Worm (Caenorhabditis elegans) whole organism, mixed stage, embryonic: ENCODE data around the gene F31E3.6.
A peak's percentile ranks its signal among the peaks of the same experiment; 100 is the strongest.

Source experiments
- M03D4.4 ChIP-seq: sonication (generic microtip); optimal IDR thresholded peaks from 2 replicates; lab custom pipeline; 2017; ENCODE audit warnings: mild to moderate bottlenecking, missing genetic modification characterization, missing compliant biosample characterization
- bed-3 ChIP-seq: fragments of 200-800 bp; sonication (Bioruptor generic); optimal IDR thresholded peaks from 3 replicates; lab custom pipeline; 2018; ENCODE audit warnings: mild to moderate bottlenecking, missing genetic modification characterization, moderate library complexity, missing compliant biosample characterization
- blmp-1 ChIP-seq: fragments of 150-350 bp; optimal IDR thresholded peaks from 2 replicates; lab custom pipeline; 2014; ENCODE audit warnings: missing biosample characterization, missing genetic modification characterization
- ceh-39 ChIP-seq: fragments of 150-350 bp; optimal IDR thresholded peaks from 2 replicates; lab custom pipeline; 2014; ENCODE audit warnings: missing biosample characterization, missing genetic modification characterization
- ceh-43 ChIP-seq: fragments of 200-800 bp; sonication (Bioruptor generic); optimal IDR thresholded peaks from 2 replicates; lab custom pipeline; 2018; ENCODE audit warnings: mild to moderate bottlenecking, missing genetic modification characterization, moderate library complexity, missing compliant biosample characterization
- ceh-83 ChIP-seq: fragments of 200-800 bp; sonication (Bioruptor generic); optimal IDR thresholded peaks from 2 replicates; lab custom pipeline; 2018; ENCODE audit warnings: mild to moderate bottlenecking, missing genetic modification characterization, missing compliant biosample characterization
- ces-1 ChIP-seq: fragments of 150-350 bp; optimal IDR thresholded peaks from 2 replicates; lab custom pipeline; 2014; ENCODE audit warnings: missing biosample characterization, missing genetic modification reagents, missing genetic modification characterization
- cnd-1 ChIP-seq: fragments of 200-800 bp; sonication (Bioruptor generic); optimal IDR thresholded peaks from 2 replicates; lab custom pipeline; 2018; ENCODE audit warnings: mild to moderate bottlenecking, missing genetic modification characterization, missing compliant biosample characterization
- drap-1 ChIP-seq: fragments of 200-800 bp; sonication (Bioruptor generic); optimal IDR thresholded peaks from 3 replicates; lab custom pipeline; 2018; ENCODE audit warnings: mild to moderate bottlenecking, missing genetic modification characterization, missing compliant biosample characterization
- elt-1 ChIP-seq: sonication (generic microtip); optimal IDR thresholded peaks from 2 replicates; lab custom pipeline; 2017; ENCODE audit warnings: missing genetic modification characterization, mild to moderate bottlenecking, missing compliant biosample characterization, antibody characterized with exemption, moderate library complexity, borderline replicate concordance; ENCODE audit not compliant: insufficient read depth
- elt-3 ChIP-seq: fragments of 150-350 bp; optimal IDR thresholded peaks from 2 replicates; lab custom pipeline; 2014; ENCODE audit warnings: missing biosample characterization, missing genetic modification characterization
- flh-1 ChIP-seq: fragments of 200-800 bp; sonication (Bioruptor generic); optimal IDR thresholded peaks from 2 replicates; lab custom pipeline; 2018; ENCODE audit warnings: mild to moderate bottlenecking, missing genetic modification characterization, moderate library complexity, missing compliant biosample characterization
- ham-2 ChIP-seq: fragments of 200-800 bp; sonication (Bioruptor generic); optimal IDR thresholded peaks from 2 replicates; lab custom pipeline; 2018; ENCODE audit warnings: mild to moderate bottlenecking, missing genetic modification characterization, missing compliant biosample characterization
- hlh-1 ChIP-seq: fragments of 150-350 bp; optimal IDR thresholded peaks from 2 replicates; lab custom pipeline; 2014; ENCODE audit warnings: missing biosample characterization, missing genetic modification reagents, missing genetic modification characterization
- lin-13 ChIP-seq: fragments of 150-350 bp; optimal IDR thresholded peaks from 2 replicates; lab custom pipeline; 2014; ENCODE audit warnings: missing biosample characterization, missing genetic modification characterization
- lin-32 ChIP-seq: fragments of 200-800 bp; sonication (Bioruptor generic); optimal IDR thresholded peaks from 2 replicates; lab custom pipeline; 2018; ENCODE audit warnings: mild to moderate bottlenecking, missing genetic modification characterization, missing compliant biosample characterization
- lsy-2 ChIP-seq: fragments of 150-350 bp; optimal IDR thresholded peaks from 2 replicates; lab custom pipeline; 2014; ENCODE audit warnings: missing biosample characterization, missing genetic modification characterization
- mab-5 ChIP-seq: fragments of 150-350 bp; optimal IDR thresholded peaks from 2 replicates; lab custom pipeline; 2014; ENCODE audit warnings: missing biosample characterization, missing genetic modification characterization
- mep-1 ChIP-seq: fragments of 150-350 bp; optimal IDR thresholded peaks from 2 replicates; lab custom pipeline; 2017; ENCODE audit warnings: missing biosample characterization, missing genetic modification reagents, missing genetic modification characterization, inconsistent platforms
- mls-2 ChIP-seq: sonication (generic microtip); optimal IDR thresholded peaks from 2 replicates; lab custom pipeline; 2016; ENCODE audit warnings: mild to moderate bottlenecking, missing genetic modification characterization, moderate library complexity, missing compliant biosample characterization
- nhr-12 ChIP-seq: fragments of 150-350 bp; optimal IDR thresholded peaks from 2 replicates; lab custom pipeline; 2014; ENCODE audit warnings: missing biosample characterization, missing genetic modification characterization
- nhr-2 ChIP-seq: fragments of 150-350 bp; optimal IDR thresholded peaks from 2 replicates; lab custom pipeline; 2014; ENCODE audit warnings: missing biosample characterization, missing genetic modification characterization
- nhr-28 ChIP-seq: fragments of 150-350 bp; optimal IDR thresholded peaks from 2 replicates; lab custom pipeline; 2014; ENCODE audit warnings: missing biosample characterization, missing genetic modification characterization
- nhr-76 ChIP-seq: sonication (generic microtip); optimal IDR thresholded peaks from 2 replicates; lab custom pipeline; 2017; ENCODE audit warnings: missing biosample characterization, missing genetic modification characterization
- pha-4 ChIP-seq: fragments of 150-350 bp; optimal IDR thresholded peaks from 2 replicates; lab custom pipeline; 2018; ENCODE audit warnings: missing biosample characterization, missing genetic modification reagents, missing genetic modification characterization
- snpc-4 ChIP-seq: fragments of 150-350 bp; optimal IDR thresholded peaks from 2 replicates; lab custom pipeline; 2014; ENCODE audit warnings: missing biosample characterization, missing genetic modification characterization
- sptf-1 ChIP-seq: sonication (generic microtip); optimal IDR thresholded peaks from 2 replicates; lab custom pipeline; 2017; ENCODE audit warnings: mild to moderate bottlenecking, missing genetic modification characterization, moderate library complexity, missing compliant biosample characterization
- unc-120 ChIP-seq: sonication (generic microtip); optimal IDR thresholded peaks from 2 replicates; lab custom pipeline; 2017; ENCODE audit warnings: missing genetic modification characterization, missing compliant biosample characterization; ENCODE audit not compliant: poor library complexity, severe bottlenecking
- unc-62 ChIP-seq: fragments of 150-350 bp; optimal IDR thresholded peaks from 2 replicates; lab custom pipeline; 2014; ENCODE audit warnings: missing biosample characterization, missing genetic modification reagents, missing genetic modification characterization
- zip-8 ChIP-seq: fragments of 150-350 bp; optimal IDR thresholded peaks from 2 replicates; lab custom pipeline; 2014; ENCODE audit warnings: missing biosample characterization, missing genetic modification characterization

F31E3.6 gene

DNA sequence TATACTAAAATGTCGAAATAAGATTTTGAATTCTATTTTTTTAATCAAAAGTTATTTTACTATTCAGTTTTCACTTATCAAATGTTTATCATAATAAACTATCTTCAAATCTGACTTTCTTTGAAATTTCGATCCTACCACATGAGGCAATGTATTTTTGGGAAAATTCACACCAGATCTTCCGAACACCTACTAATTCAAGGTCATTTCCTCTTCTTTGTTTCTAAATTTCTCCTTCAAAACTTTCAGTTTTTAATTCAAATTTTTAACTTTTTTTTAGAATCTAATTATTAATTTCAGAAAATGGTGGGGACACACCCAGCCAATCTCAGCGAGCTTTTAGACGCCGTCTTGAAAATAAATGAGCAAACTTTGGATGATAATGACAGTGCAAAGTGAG, 2.3 kb upstream of the F31E3.6 start, which contains the start of gene ceh-20:
Gene ceh-20 (plus strand): TSS at position 301 of the 400 bp plus-strand sequence.
- TF ChIP-seq snpc-4 (no peak), flh-1 (no peak), unc-120 (tag; lab: Kevin White, UChicago) (no peak), zip-8 (no peak)

DNA sequence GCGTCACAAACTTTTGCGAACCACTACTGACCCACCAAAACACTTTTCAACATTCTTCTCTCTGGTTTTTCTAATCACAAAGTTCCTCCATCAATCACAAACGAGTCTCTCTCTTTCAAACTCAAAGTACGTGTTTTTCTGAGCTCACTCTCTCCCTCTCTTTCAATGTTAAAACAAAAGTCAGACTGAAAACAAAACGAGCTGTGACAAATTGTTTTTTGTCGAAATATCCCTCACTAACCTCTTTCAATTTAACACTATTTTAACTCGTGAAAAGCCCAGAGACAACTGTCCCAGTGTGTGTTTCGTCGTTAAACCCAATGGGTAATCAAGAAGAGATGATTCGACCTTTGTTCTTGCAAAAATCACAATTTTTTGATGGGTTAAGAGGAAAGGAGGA, 6.2 kb downstream of the F31E3.6 start:
- TF ChIP-seq mep-1 (no peak), nhr-28 (tag; lab: Kevin White, UChicago) (no peak), lin-13 (tag; lab: Kevin White, UChicago) (no peak), ceh-39 (tag; lab: Kevin White, UChicago) (no peak), pha-4 (tag; lab: Kevin White, UChicago) (no peak), snpc-4 (no peak), drap-1 (GFP tag; lab: Kevin White, UChicago) (no peak), hlh-1 (peak; percentile 52), unc-62 (GFP tag; lab: Kevin White, UChicago) (peak; percentile 50)
- TF ChIP-seq, all 35 proteins: peak for 2

DNA sequence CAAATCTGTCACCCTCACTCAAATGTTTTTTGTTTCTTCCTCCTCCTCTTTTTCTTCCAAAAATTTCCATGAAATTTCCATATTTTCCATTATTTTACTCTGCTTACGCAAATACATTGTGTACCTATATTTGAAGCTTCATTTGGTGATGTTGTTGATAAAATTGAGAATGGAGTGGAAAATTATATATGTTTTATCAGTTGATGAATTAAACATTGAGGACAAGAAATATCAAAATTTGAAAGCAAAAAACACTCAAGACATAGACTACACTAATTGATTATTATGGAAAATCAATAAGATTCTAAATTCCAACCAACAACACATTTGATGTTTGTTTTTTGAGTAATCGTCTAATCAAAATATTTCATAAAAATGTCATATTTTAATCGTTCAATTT, 7.3 kb downstream of the F31E3.6 start:
- TF ChIP-seq mls-2 (tag; lab: Kevin White, UChicago) (no peak), mab-5 (no peak), lin-32 (GFP tag; lab: Kevin White, UChicago) (no peak), nhr-28 (tag; lab: Kevin White, UChicago) (no peak), ceh-83 (GFP tag; lab: Kevin White, UChicago) (no peak), ceh-39 (tag; lab: Kevin White, UChicago) (no peak), bed-3 (GFP tag; lab: Kevin White, UChicago) (no peak), pha-4 (tag; lab: Kevin White, UChicago) (no peak), ceh-43 (no peak), ham-2 (GFP tag; lab: Kevin White, UChicago) (no peak), nhr-12 (no peak), lsy-2 (tag; lab: Kevin White, UChicago) (no peak), cnd-1 (tag; lab: Kevin White, UChicago) (no peak), nhr-76 (tag; lab: Kevin White, UChicago) (no peak)

DNA sequence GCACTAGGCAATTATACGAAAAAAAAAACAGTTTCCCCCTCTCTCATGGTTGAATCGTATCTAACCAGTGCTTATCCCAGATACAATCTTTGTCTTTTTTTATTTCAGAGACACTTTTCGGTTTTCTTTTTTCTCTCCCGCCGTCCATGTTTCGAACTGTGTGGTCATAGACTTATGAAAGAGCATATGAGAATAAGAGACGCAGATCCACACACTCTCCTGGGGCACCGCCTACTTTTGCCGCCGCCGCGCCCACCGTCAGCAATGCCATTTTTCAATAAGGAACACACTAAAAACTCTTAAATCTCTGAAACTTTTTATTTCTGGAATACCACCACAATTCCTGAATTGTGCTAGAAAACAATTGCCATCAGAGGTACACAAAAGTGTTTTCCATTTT, 8.0 kb downstream of the F31E3.6 start, which contains the start of gene prk-1:
Gene prk-1 (plus strand): TSS at position 269 of the 400 bp plus-strand sequence.
- TF ChIP-seq lin-13 (tag; lab: Kevin White, UChicago) (no peak), lsy-2 (tag; lab: Kevin White, UChicago) (no peak), mep-1 (no peak), ceh-39 (tag; lab: Kevin White, UChicago) (no peak), elt-1 (tag; lab: Kevin White, UChicago) (no peak), unc-62 (GFP tag; lab: Kevin White, UChicago) (no peak), cnd-1 (tag; lab: Kevin White, UChicago) (no peak)

DNA sequence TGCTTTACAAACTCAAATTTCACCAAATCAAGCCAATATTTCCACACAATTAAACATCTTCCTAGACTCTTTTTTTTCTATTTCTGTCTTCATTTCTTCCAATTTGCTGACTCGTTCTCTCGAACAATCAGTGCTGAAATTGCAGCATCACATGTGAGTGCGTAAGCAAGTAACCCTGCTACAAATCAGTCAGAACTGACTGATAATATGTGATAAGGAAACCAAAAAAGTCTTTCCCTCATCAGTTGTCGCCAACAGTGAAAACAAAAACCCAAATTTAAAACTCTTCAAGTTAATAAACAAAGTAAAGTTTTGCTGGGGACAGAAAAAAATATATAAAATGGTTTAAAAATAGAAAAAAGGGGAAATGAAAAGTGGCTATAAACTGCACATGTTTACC, 9.6 kb downstream of the F31E3.6 start:
- TF ChIP-seq zip-8 = no peak
- no peak for TF ChIP-seq mep-1
- no peak for TF ChIP-seq ces-1 (GFP tag; lab: Kevin White, UChicago)
- TF ChIP-seq elt-1 (tag; lab: Kevin White, UChicago) = no peak
- TF ChIP-seq lin-32 (GFP tag; lab: Kevin White, UChicago) = no peak
- TF ChIP-seq elt-3 = no peak
- TF ChIP-seq nhr-28 (tag; lab: Kevin White, UChicago) = no peak
- TF ChIP-seq nhr-2 (tag; lab: Kevin White, UChicago) = no peak
- TF ChIP-seq bed-3 (GFP tag; lab: Kevin White, UChicago) = no peak
- no peak for TF ChIP-seq unc-120 (tag; lab: Kevin White, UChicago)
- no peak for TF ChIP-seq flh-1

DNA sequence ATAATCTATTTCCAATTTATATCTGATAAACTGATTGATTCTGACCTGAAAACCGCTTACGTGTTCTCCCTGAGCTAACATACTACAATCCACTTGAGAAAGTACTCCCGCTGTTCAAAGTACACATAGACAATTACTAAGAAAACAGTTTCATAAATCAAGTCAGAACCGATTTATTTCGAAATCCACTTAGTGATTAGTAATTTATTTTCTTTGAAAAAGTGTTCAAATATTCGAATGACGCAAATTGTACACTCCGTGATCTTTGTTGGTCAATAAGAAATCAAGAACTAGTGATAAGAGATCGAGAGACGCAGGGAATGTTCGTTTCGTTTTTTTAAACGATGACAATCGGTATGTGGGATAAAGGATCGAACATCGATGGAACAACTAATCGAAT, 10.6 kb downstream of the F31E3.6 start:
- no peak for TF ChIP-seq zip-8
- no peak for TF ChIP-seq ces-1 (GFP tag; lab: Kevin White, UChicago)
- TF ChIP-seq nhr-12 = no peak
- TF ChIP-seq bed-3 (GFP tag; lab: Kevin White, UChicago) = no peak
- TF ChIP-seq unc-62 (GFP tag; lab: Kevin White, UChicago) = no peak
- no peak for TF ChIP-seq blmp-1 (tag; lab: Kevin White, UChicago)
- no peak for TF ChIP-seq lin-32 (GFP tag; lab: Kevin White, UChicago)
- TF ChIP-seq ham-2 (GFP tag; lab: Kevin White, UChicago) = no peak
- no peak for TF ChIP-seq ceh-39 (tag; lab: Kevin White, UChicago)
- no peak for TF ChIP-seq lin-13 (tag; lab: Kevin White, UChicago)
- no peak for TF ChIP-seq hlh-1
- no peak for TF ChIP-seq sptf-1 (tag; lab: Kevin White, UChicago)
- TF ChIP-seq elt-3 = no peak
- TF ChIP-seq nhr-76 (tag; lab: Kevin White, UChicago) = no peak
- TF ChIP-seq M03D4.4 (tag; lab: Kevin White, UChicago) = no peak
